Fruit fly (Drosophila melanogaster) S2 (cell line): ENCODE measurements around the gene CG33272.

Experiments
- CG8478 ChIP-seq: fragments of >200 bp; optimal IDR thresholded peaks from 2 replicates; lab custom pipeline; 2018
- CTCF ChIP-seq, 2 experiments: fragments of >200 bp; optimal IDR thresholded peaks; 2 replicates each; lab custom pipeline; 2018

DNA sequence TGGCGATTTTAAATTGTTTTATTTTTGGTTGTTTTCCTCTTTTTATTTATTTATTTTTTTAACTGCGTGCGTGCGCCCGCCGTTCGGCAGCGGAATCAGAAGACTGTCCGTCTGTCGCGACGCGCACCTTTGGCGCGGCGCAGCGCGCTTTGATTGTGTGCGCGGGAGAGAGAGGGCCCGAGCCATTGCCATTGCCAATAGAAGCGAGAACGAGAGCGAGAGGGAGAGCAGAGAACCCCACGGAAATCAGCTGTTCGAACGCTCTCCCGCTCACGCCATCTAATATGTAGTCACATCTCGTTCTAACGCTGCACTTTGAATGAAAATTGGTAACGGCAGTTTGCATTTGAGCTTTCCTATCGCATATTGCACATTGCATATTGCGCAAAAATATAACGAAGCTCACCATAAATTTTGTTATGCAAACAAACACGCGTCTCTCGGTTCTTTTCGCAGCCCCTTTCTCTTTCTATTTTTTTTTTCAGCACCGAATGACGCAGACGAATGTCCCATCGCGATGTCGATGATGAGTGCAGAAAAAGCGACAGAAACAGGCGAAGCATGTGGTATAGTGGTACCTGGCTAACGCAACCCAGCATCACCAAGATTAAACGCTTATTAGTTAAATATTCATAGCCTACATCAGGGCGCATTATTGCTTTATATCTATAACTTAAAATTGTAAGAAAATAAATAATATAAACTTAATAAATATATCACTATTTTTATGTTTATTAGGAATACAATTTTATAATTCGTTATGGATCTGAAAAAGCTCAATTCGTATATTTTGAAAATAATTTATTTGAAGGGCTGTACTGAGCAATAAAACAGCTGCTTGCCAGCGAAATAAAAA lies 24.2 kb upstream of the CG33272 start:
- TF ChIP-seq CG8478 (lab: Kevin White, UChicago) (no peak), CTCF (optimal IDR thresholded peaks at IDR 0.05; lab: Kevin White, UChicago) (no peak)
